Fruit fly (Drosophila melanogaster): Measurements from ENCODE around the gene CRMP.
A peak's percentile ranks its signal among the peaks of the same experiment; 100 is the strongest.

CRMP gene

DNA sequence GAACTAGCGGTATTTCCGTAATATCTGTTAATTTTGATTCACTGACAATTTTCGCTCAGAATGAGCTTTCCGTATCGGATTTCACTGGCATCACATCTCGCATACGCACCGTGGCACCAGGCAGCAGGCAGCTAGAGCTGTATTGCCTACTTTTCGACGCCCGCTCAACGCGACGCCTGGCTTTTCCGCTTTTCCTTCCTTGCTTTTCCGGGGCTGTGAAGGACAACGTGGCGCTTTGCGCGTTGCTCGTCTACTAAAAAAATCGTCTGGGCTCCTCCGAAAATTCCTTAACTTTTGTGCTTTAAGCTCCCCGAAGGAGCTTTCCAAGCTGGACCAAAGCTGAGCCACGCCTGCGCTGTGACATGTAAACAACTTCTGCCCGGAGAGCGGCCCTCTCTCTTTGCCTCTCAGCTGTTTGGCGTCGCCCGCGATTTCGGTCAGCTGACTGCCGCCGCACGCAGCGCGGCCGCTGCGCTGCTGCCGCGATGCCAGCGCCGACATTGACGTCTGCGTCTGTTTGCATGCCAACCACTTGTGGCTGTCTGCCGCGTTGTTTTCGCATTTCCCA lies 47.8 kb upstream of the CRMP start, which contains the start of the genes CG43845 and Nmdar1:
Gene CG43845, minus strand, starts transcription at position 51 of the 568 bp plus-strand sequence.
Gene Nmdar1, minus strand, starts transcription at position 259 of the 568 bp plus-strand sequence.
- TF ChIP-seq Ets21C (GFP tag; optimal IDR thresholded peaks at IDR 0.05) (no peak), lz (GFP tag; optimal IDR thresholded peaks at IDR 0.05) (no peak)

DNA sequence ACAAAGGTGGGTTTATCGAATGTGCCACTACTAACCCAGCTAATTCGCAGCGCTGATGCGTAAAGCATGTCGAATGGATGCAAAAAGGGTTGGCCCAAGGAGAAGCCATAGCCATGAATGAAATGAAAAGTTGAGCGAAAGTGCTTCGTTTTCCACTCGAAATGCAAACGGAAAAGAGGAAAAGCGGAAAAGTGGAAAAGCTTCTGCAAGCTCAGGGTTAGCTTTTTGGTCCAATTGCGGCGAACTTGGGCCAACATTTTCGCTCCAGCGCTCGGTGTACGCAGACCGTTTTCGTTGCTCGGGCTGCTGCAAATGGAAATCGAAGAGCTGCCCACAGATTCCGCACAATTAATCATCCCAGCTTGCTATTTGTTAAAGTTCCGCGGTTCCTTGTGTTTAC lies 46.1 kb upstream of the CRMP start:
- TF ChIP-seq CG6808 (GFP tag; optimal IDR thresholded peaks at IDR 0.05) (no peak), topi (GFP tag; optimal IDR thresholded peaks at IDR 0.05) (no peak), CG4318 (GFP tag; optimal IDR thresholded peaks at IDR 0.05) (no peak), fd59A (GFP tag; optimal IDR thresholded peaks at IDR 0.05) (no peak), CG8632 (GFP tag; optimal IDR thresholded peaks at IDR 0.05) (no peak), CG34406 (GFP tag; optimal IDR thresholded peaks at IDR 0.05) (no peak), acj6 (GFP tag; optimal IDR thresholded peaks at IDR 0.05) (no peak), OdsH (GFP tag; optimal IDR thresholded peaks at IDR 0.05) (no peak), pdm3 (GFP tag; optimal IDR thresholded peaks at IDR 0.05) (no peak)

DNA sequence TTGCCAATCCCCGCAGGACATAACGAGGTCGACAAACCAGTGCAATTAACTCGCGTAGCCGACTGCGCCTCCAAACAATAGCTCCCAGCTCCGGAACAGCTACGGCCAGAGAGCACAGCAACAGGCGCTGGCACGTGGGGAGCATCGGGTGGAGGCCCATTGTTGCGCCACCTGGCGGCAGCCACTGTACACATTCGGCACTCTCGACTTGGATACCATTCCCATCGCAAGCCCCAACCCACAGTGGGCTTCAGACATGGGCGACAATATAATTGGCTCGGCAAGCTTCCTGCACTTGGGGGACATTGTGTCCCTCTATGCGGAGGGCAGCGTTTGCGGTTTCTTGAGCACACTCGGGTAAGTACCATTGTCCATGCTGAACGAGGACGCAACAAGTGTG lies 43.3 kb upstream of the CRMP start:
- TF ChIP-seq CG10669 (GFP tag; optimal IDR thresholded peaks at IDR 0.05) (no peak), CG9139 (GFP tag; optimal IDR thresholded peaks at IDR 0.05) (no peak), achi (GFP tag; optimal IDR thresholded peaks at IDR 0.05) (no peak), CG16779 (tag; optimal IDR thresholded peaks at IDR 0.05) (no peak), CG32006 (GFP tag; optimal IDR thresholded peaks at IDR 0.05) (no peak)

DNA sequence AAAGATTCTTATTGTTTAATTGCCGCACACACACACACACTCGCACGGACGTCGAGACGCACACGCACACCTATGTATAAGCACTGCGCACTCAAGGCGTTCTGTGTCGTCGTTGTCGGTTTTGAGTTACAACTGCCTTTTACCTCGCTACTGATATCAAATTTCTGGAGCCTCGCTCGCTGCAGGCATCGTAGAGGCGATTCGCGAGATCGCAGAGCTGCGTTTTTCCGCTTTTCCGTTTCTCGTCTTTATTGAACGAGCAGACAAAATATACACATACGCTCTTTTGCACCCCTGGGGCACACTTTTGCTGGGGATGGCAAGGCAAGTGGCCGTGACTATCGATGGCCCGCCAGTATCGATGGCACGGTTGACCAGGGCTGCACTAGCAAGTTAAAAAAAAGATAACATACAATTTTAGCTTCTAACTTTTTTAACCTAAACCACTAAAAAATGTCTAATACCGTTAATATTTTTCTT lies 23.4 kb upstream of the CRMP start, which contains the start of gene CG2519:
Gene CG2519, minus strand, starts transcription at position 312 of the 480 bp plus-strand sequence.
- TF ChIP-seq CG6808 (GFP tag; optimal IDR thresholded peaks at IDR 0.05) (no peak), CG3032 (tag; optimal IDR thresholded peaks at IDR 0.05) (peak; percentile 48), Eip78C (GFP tag) (no peak), salr (GFP tag; optimal IDR thresholded peaks at IDR 0.05) (no peak), Sox14 (GFP tag; optimal IDR thresholded peaks at IDR 0.05) (peak; percentile 47), CG11294 (GFP tag; IDR thresholded peaks at IDR 0.05) (0 out of 2 replicates have a peak, but pooled peaks have one; percentile 7), Gug (GFP tag; IDR thresholded peaks at IDR 0.05) (no peak; the same call in 1 of the 2 replicates), CG31627 (GFP tag; optimal IDR thresholded peaks at IDR 0.05) (peak; percentile 43), dsx (GFP tag; optimal IDR thresholded peaks at IDR 0.05; ENCODE audit: poor library complexity, severe bottlenecking) (no peak), CG8119 (GFP tag; IDR thresholded peaks at IDR 0.05) (no peak), CG6792 (GFP tag; optimal IDR thresholded peaks at IDR 0.05) (peak; percentile 18), CG16779 (tag; optimal IDR thresholded peaks at IDR 0.05) (no peak), esn (GFP tag; optimal IDR thresholded peaks at IDR 0.05) (peak; percentile 54), CG8632 (GFP tag; optimal IDR thresholded peaks at IDR 0.05) (no peak), CG15336 (GFP tag; IDR thresholded peaks at IDR 0.05) (peak; percentile 25; the same call in 1 of the 2 replicates), CG6163 (GFP tag; IDR thresholded peaks at IDR 0.05) (no peak), fd85E (GFP tag; optimal IDR thresholded peaks at IDR 0.05) (no peak), Ets21C (GFP tag; optimal IDR thresholded peaks at IDR 0.05) (peak; percentile 32), CG6276 (GFP tag; optimal IDR thresholded peaks at IDR 0.05) (no peak), CG32006 (GFP tag; optimal IDR thresholded peaks at IDR 0.05) (no peak), cyc (GFP tag; optimal IDR thresholded peaks at IDR 0.05) (peak; percentile 58), CG8319 (GFP tag; optimal IDR thresholded peaks at IDR 0.05) (no peak), CG3919 (GFP tag; optimal IDR thresholded peaks at IDR 0.05) (no peak), Hr38 (GFP tag; optimal IDR thresholded peaks at IDR 0.05) (no peak), lz (GFP tag; optimal IDR thresholded peaks at IDR 0.05) (peak; percentile 43)
